Worm (Caenorhabditis elegans): ENCODE results near the gene ins-12.

ce11 chrII:5574925-5575324 lies 20.5 kb downstream of the ins-12 start:
- TF ChIP-seq R02D3.7 (tag; optimal IDR thresholded peaks at IDR 0.05) = no peak
- TF ChIP-seq lin-11 (tag; optimal IDR thresholded peaks at IDR 0.05) = no peak
- no peak for TF ChIP-seq snpc-4 (tag; optimal IDR thresholded peaks at IDR 0.05)
- TF ChIP-seq unc-62 (GFP tag; optimal IDR thresholded peaks at IDR 0.05) = no peak

All from whole organism, L2 larva.